Fruit fly (Drosophila melanogaster): ENCODE results near the gene Cyp6d5.
A peak's percentile ranks its signal among the peaks of the same experiment; 100 is the strongest.

The Cyp6d5 gene

DNA sequence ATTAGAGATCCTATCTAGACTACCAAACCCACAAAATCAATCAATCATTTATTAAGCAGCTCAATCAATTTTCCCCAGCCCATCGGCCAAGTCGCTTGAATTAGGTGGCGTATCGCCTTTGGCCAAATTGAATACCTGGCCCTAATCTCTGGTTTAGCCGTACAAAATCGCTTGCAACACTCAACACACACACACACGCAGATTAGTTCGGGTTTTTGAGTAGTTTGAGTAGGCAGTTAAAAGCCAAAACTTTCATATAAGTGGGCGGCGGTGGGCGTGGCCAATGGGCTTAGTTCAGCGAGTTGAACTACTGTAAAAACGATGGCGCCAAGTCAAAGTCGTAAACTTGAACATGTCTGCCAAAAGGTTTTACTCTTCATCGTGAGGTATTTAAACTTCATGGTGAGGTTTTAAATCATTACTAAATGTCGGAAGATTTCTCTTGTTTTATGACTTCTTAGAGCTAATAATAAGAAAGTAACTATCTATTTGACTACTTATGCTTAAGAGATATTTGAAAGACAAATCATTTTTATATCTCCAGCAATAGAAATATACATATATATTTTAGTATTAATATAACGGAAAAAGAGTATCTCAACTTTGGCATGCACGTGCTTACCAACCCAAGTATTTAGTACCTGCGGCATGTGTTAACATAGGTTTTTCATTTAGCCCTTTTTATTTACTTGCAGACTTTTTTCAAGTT is 27.7 kb upstream of the Cyp6d5 start (continued):
- TF ChIP-seq CG7372 (GFP tag; IDR thresholded peaks at IDR 0.05) = no peak
- TF ChIP-seq HmgD (GFP tag; optimal IDR thresholded peaks at IDR 0.05) = no peak
- TF ChIP-seq B-H1 (GFP tag; IDR thresholded peaks at IDR 0.05) = no peak
- TF ChIP-seq CG2129 (GFP tag; IDR thresholded peaks at IDR 0.05; ENCODE audit: partially characterized antibody) = no peak
- TF ChIP-seq CG13894 (tag; optimal IDR thresholded peaks at IDR 0.05) = no peak
- no peak for TF ChIP-seq CG10565 (GFP tag; optimal IDR thresholded peaks at IDR 0.05)
- TF ChIP-seq Hmr (GFP tag; optimal IDR thresholded peaks at IDR 0.05) = no peak
- TF ChIP-seq mam (GFP tag; optimal IDR thresholded peaks at IDR 0.05) = no peak
- peak; percentile 18 for TF ChIP-seq CG11504 (tag; optimal IDR thresholded peaks at IDR 0.05)
- no peak for TF ChIP-seq hkb (optimal IDR thresholded peaks at IDR 0.05)
- TF ChIP-seq hkb (GFP tag; IDR thresholded peaks at IDR 0.05) = no peak
- peak; percentile 57; the same call in 2 of the 3 replicates for TF ChIP-seq row (GFP tag; IDR thresholded peaks at IDR 0.05)
- no peak for TF ChIP-seq CG3163 (GFP tag; optimal IDR thresholded peaks at IDR 0.05)
- TF ChIP-seq peb (GFP tag; IDR thresholded peaks at IDR 0.05) = no peak
- no peak for TF ChIP-seq wor (GFP tag; IDR thresholded peaks at IDR 0.05)
- no peak for TF ChIP-seq CG10959 (GFP tag; IDR thresholded peaks at IDR 0.05)
- TF ChIP-seq crol (GFP tag; IDR thresholded peaks at IDR 0.05) = no peak
- TF ChIP-seq CG7839 (tag; optimal IDR thresholded peaks at IDR 0.05) = peak; percentile 9
- TF ChIP-seq Dp (GFP tag; optimal IDR thresholded peaks at IDR 0.05) = no peak
- no peak for TF ChIP-seq maf-S (GFP tag; optimal IDR thresholded peaks at IDR 0.05)
- TF ChIP-seq CG11247 (GFP tag; IDR thresholded peaks at IDR 0.05) = no peak
- TF ChIP-seq unpg (GFP tag; optimal IDR thresholded peaks at IDR 0.05) = peak; percentile 30
- no peak for TF ChIP-seq MTF-1 (GFP tag; optimal IDR thresholded peaks at IDR 0.05; ENCODE audit: borderline replicate concordance)
- TF ChIP-seq CG1024 (GFP tag; IDR thresholded peaks at IDR 0.05) = no peak
- no peak for TF ChIP-seq CG8388 (GFP tag; optimal IDR thresholded peaks at IDR 0.05)
- no peak for TF ChIP-seq zfh1 (GFP tag; IDR thresholded peaks at IDR 0.05)
- no peak for TF ChIP-seq Adf1 (GFP tag; IDR thresholded peaks at IDR 0.05)
- no peak for TF ChIP-seq sqz (GFP tag; optimal IDR thresholded peaks at IDR 0.05)
- no peak for TF ChIP-seq scrt (GFP tag; optimal IDR thresholded peaks at IDR 0.05)
- no peak for TF ChIP-seq shn (GFP tag; optimal IDR thresholded peaks at IDR 0.05)
- no peak for TF ChIP-seq kni (GFP tag; optimal IDR thresholded peaks at IDR 0.05)
- TF ChIP-seq CG42726 (GFP tag; IDR thresholded peaks at IDR 0.05; ENCODE audit: partially characterized antibody) = no peak
- TF ChIP-seq CG8281 (tag; optimal IDR thresholded peaks at IDR 0.05) = peak; percentile 20
- peak in 1 of 2 experiments; percentile 36 for TF ChIP-seq Hr51 (GFP tag; optimal IDR thresholded peaks at IDR 0.05)
- no peak for TF ChIP-seq D19B (GFP tag; optimal IDR thresholded peaks at IDR 0.05)
- TF ChIP-seq CG17385 (GFP tag; optimal IDR thresholded peaks at IDR 0.05) = peak; percentile 24
- TF ChIP-seq cas (GFP tag; IDR thresholded peaks at IDR 0.05) = no peak
- TF ChIP-seq gem (tag; optimal IDR thresholded peaks at IDR 0.05) = peak; percentile 37
- no peak for TF ChIP-seq CG4730 (GFP tag; IDR thresholded peaks at IDR 0.05)
- no peak for TF ChIP-seq CG15073 (GFP tag; optimal IDR thresholded peaks at IDR 0.05)
- no peak for TF ChIP-seq pb (GFP tag; optimal IDR thresholded peaks at IDR 0.05)
- TF ChIP-seq pum (GFP tag; optimal IDR thresholded peaks at IDR 0.05) = no peak
- TF ChIP-seq CG11560 (tag; IDR thresholded peaks at IDR 0.05) = no peak
- no peak for TF ChIP-seq Jarid2 (GFP tag; optimal IDR thresholded peaks at IDR 0.05)
- 0 out of 3 replicates have a peak, but pooled peaks have one; percentile 22 for TF ChIP-seq dysf (GFP tag; IDR thresholded peaks at IDR 0.05)
- TF ChIP-seq Bteb2 (GFP tag; optimal IDR thresholded peaks at IDR 0.05) = no peak
- TF ChIP-seq CG1233 (GFP tag; optimal IDR thresholded peaks at IDR 0.05) = no peak
- no peak for TF ChIP-seq Side (GFP tag; optimal IDR thresholded peaks at IDR 0.05)
- peak; percentile 32 for TF ChIP-seq grau (tag; optimal IDR thresholded peaks at IDR 0.05)
- TF ChIP-seq phol (tag; optimal IDR thresholded peaks at IDR 0.05) = peak; percentile 16
- no peak for TF ChIP-seq Hr3 (GFP tag; optimal IDR thresholded peaks at IDR 0.05)

Measured in whole organism, embryonic.